Worm (Caenorhabditis elegans): ENCODE data around the gene Y39B6A.43.
"Not testable (repeated sequence)": the region's sequence is repeated elsewhere in the genome, so short reads cannot be mapped to it uniquely, and the experiment has no call there.

ce11 chrV:19014273-19014672, 46.6 kb upstream of the Y39B6A.43 start, which contains the start of gene Y39B6A.30:
- not testable (repeated sequence) for TF ChIP-seq lin-13 (GFP tag; optimal IDR thresholded peaks at IDR 0.05); snpc-4 (tag; optimal IDR thresholded peaks at IDR 0.05); daf-8 (GFP tag; IDR thresholded peaks at IDR 0.05); lin-1 (GFP tag; IDR thresholded peaks at IDR 0.05); T20F7.1 (GFP tag; optimal IDR thresholded peaks at IDR 0.05); egl-27 (tag; optimal IDR thresholded peaks at IDR 0.05); unc-62 (GFP tag; optimal IDR thresholded peaks at IDR 0.05 in 1 of 2); unc-62 (tag; optimal IDR thresholded peaks at IDR 0.05); zag-1 (tag; optimal IDR thresholded peaks at IDR 0.05); aly-2 (tag; optimal IDR thresholded peaks at IDR 0.05); jun-1 (tag; optimal IDR thresholded peaks at IDR 0.05); pha-4 (GFP tag; IDR thresholded peaks at IDR 0.05); pha-4 (tag; optimal IDR thresholded peaks at IDR 0.05); lin-29 (GFP tag; IDR thresholded peaks at IDR 0.05); lin-15B (tag; optimal IDR thresholded peaks at IDR 0.05)

Data from whole organism, L4 larva.